Fruit fly (Drosophila melanogaster): ENCODE measurements around the gene Pos.

DNA sequence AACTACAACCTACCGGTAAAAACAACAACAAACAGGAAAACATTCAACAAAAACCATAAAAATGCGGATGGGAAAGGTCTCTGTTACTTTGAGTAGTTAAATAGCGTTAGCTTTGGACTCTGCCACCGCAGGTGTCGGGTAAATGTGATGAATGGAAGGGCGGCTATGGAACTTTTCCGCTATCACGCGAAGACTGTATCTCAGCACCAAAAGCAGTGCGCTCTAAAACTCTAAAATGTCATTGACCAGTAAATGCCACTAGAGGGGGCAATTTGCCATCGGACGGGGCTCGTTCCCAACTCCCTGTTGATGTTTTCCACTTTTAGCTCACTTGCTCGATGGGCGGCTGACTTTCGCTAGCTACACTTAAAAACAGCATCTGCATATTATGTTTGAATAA, 22.1 kb downstream of the Pos start:
- no peak for TF ChIP-seq CG5204 (GFP tag; optimal IDR thresholded peaks at IDR 0.05)
- TF ChIP-seq bab1 (GFP tag; optimal IDR thresholded peaks at IDR 0.05): no peak
- TF ChIP-seq CG14711 (tag; optimal IDR thresholded peaks at IDR 0.05): no peak
- no peak for TF ChIP-seq Clk (GFP tag; optimal IDR thresholded peaks at IDR 0.05)
- TF ChIP-seq pad (GFP tag; optimal IDR thresholded peaks at IDR 0.05): no peak
- no peak for TF ChIP-seq CG33017 (tag; optimal IDR thresholded peaks at IDR 0.05)
- TF ChIP-seq CG7101 (tag; optimal IDR thresholded peaks at IDR 0.05): no peak
- TF ChIP-seq CG7045 (GFP tag; optimal IDR thresholded peaks at IDR 0.05): no peak
